Worm (Caenorhabditis elegans) whole organism, L4/young adult: Measurements from ENCODE around the gene C29A12.1.

ENCODE experiments used
- dao-5 ChIP-seq: sonication (generic microtip); optimal IDR thresholded peaks from 2 replicates; lab custom pipeline; 2016; ENCODE audit warnings: missing genotype, missing genetic modification characterization, moderate library complexity, missing compliant biosample characterization
- him-1 ChIP-seq: sonication (generic microtip); optimal IDR thresholded peaks from 2 replicates; lab custom pipeline; 2016; ENCODE audit warnings: missing genotype, missing genetic modification reagents, missing genetic modification characterization, missing compliant biosample characterization

- TF ChIP-seq him-1 (tag; lab: Kevin White, UChicago) (no peak), dao-5 (tag; lab: Kevin White, UChicago) (no peak)
Measured at ce11 chrV:10818498-10818897, 5.2 kb upstream of the C29A12.1 start.
